Fruit fly (Drosophila melanogaster): ENCODE data around the gene Sfp38D.

Sfp38D gene

DNA sequence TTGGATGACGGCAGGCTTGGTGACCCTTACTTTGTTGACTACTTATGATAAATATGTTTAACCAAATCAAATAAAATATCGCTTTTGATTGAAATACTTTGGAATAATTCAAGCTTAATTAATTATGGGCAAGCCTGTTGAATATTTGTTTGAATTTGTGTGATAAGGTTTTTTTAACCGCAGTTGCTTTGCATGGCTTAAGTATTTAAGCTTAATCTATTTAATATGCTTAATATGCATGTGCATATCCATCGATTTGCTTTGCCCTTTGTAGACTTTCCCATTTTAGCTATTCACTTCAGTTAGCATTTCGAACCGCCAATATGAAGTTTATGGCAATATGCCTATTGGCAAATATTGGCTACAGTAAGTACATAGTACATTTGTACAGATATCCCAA lies at the start of gene Sfp38D:
Gene Sfp38D, plus strand, starts transcription at position 301 of the 400 bp plus-strand sequence.
- TF ChIP-seq h (GFP tag; optimal IDR thresholded peaks at IDR 0.05) = no peak
- TF ChIP-seq Mio (GFP tag; optimal IDR thresholded peaks at IDR 0.05) = no peak
- TF ChIP-seq dsf (GFP tag; optimal IDR thresholded peaks at IDR 0.05; ENCODE audit: borderline replicate concordance) = no peak
- no peak for TF ChIP-seq sv (GFP tag; optimal IDR thresholded peaks at IDR 0.05)
- TF ChIP-seq CG9705 (GFP tag; optimal IDR thresholded peaks at IDR 0.05) = no peak
- no peak for TF ChIP-seq tai (GFP tag; optimal IDR thresholded peaks at IDR 0.05)
- TF ChIP-seq brk (GFP tag; optimal IDR thresholded peaks at IDR 0.05) = no peak
- no peak for TF ChIP-seq foxo (GFP tag; optimal IDR thresholded peaks at IDR 0.05)
- TF ChIP-seq usp (GFP tag; optimal IDR thresholded peaks at IDR 0.05) = no peak
- TF ChIP-seq lola (GFP tag; optimal IDR thresholded peaks at IDR 0.05) = no peak
- no peak for TF ChIP-seq OdsH (GFP tag; optimal IDR thresholded peaks at IDR 0.05)
- no peak for TF ChIP-seq Dfd (GFP tag; optimal IDR thresholded peaks at IDR 0.05)

dm6 chr2L:20597744-20598143 lies 43.0 kb upstream of the Sfp38D start:
- TF ChIP-seq CG32264 (GFP tag; optimal IDR thresholded peaks at IDR 0.05) (no peak), br (GFP tag; optimal IDR thresholded peaks at IDR 0.05) (no peak), Myc (optimal IDR thresholded peaks at IDR 0.05) (no peak), tai (GFP tag; optimal IDR thresholded peaks at IDR 0.05) (no peak), CrebA (GFP tag; optimal IDR thresholded peaks at IDR 0.05; ENCODE audit: borderline replicate concordance) (no peak), Vsx2 (GFP tag; optimal IDR thresholded peaks at IDR 0.05; ENCODE audit: partially characterized antibody) (no peak), Hr78 (GFP tag; optimal IDR thresholded peaks at IDR 0.05) (no peak), Rel (GFP tag; optimal IDR thresholded peaks at IDR 0.05) (no peak), Rel (tag; optimal IDR thresholded peaks at IDR 0.05) (no peak), N (GFP tag; optimal IDR thresholded peaks at IDR 0.05) (no peak), h (GFP tag; optimal IDR thresholded peaks at IDR 0.05) (no peak), lola (GFP tag; optimal IDR thresholded peaks at IDR 0.05) (no peak)

- TF ChIP-seq woc (GFP tag; optimal IDR thresholded peaks at IDR 0.05) (no peak), rgr (GFP tag; optimal IDR thresholded peaks at IDR 0.05) (no peak), OdsH (GFP tag; optimal IDR thresholded peaks at IDR 0.05) (no peak), Rel (GFP tag; optimal IDR thresholded peaks at IDR 0.05) (no peak), Rel (tag; optimal IDR thresholded peaks at IDR 0.05) (no peak), GATAd (GFP tag; optimal IDR thresholded peaks at IDR 0.05) (no peak), Jra (GFP tag; optimal IDR thresholded peaks at IDR 0.05) (no peak), Abd-B (GFP tag; optimal IDR thresholded peaks at IDR 0.05) (no peak), ey (GFP tag; optimal IDR thresholded peaks at IDR 0.05) (no peak), dsf (GFP tag; optimal IDR thresholded peaks at IDR 0.05; ENCODE audit: borderline replicate concordance) (no peak), Hr83 (GFP tag; optimal IDR thresholded peaks at IDR 0.05; ENCODE audit: poor library complexity, severe bottlenecking) (no peak), foxo (GFP tag; optimal IDR thresholded peaks at IDR 0.05) (no peak), Hr78 (GFP tag; optimal IDR thresholded peaks at IDR 0.05) (no peak), tai (GFP tag; optimal IDR thresholded peaks at IDR 0.05) (no peak), sv (GFP tag; optimal IDR thresholded peaks at IDR 0.05) (no peak), CG32264 (GFP tag; optimal IDR thresholded peaks at IDR 0.05) (no peak), Hnf4 (GFP tag; optimal IDR thresholded peaks at IDR 0.05) (no peak), usp (GFP tag; optimal IDR thresholded peaks at IDR 0.05) (no peak)
Observed at dm6 chr2L:20601282-20601681, 39.4 kb upstream of the Sfp38D start.

dm6 chr2L:20604096-20604495 lies 36.6 kb upstream of the Sfp38D start, which contains the start of gene CG31677:
Gene CG31677 (minus strand): TSS chr2L:20604196.
- no peak for TF ChIP-seq tai (GFP tag; optimal IDR thresholded peaks at IDR 0.05)

DNA sequence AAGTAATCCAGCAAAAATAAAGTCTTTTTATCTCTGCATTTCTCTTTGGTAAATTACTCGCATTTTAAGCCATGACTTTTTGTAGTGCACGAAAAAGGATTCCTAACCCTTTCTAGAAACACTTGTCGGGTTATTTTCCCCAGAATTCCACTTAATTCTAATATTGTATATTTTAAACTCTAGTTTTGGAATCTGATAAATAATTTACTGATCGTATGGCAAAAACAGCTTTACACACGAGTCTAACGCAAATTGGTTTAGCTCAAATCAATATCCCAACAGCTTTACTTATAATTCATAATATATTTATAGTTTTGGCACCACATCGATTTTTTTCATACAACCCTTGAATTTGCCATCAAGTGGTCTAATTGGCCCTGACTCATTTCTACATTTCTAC lies 26.5 kb upstream of the Sfp38D start, which contains the start of gene CG15475:
Gene CG15475, plus strand, starts transcription at position 301 of the 400 bp plus-strand sequence.
- TF ChIP-seq Hr83 (GFP tag; optimal IDR thresholded peaks at IDR 0.05; ENCODE audit: poor library complexity, severe bottlenecking) = no peak
- TF ChIP-seq jim (GFP tag; optimal IDR thresholded peaks at IDR 0.05) = no peak
- no peak for TF ChIP-seq h (GFP tag; optimal IDR thresholded peaks at IDR 0.05)
- TF ChIP-seq ey (GFP tag; optimal IDR thresholded peaks at IDR 0.05) = no peak
- TF ChIP-seq dmrt93B (GFP tag; optimal IDR thresholded peaks at IDR 0.05) = no peak
- TF ChIP-seq Jra (GFP tag; optimal IDR thresholded peaks at IDR 0.05) = no peak
- no peak for TF ChIP-seq Mio (GFP tag; optimal IDR thresholded peaks at IDR 0.05)
- no peak for TF ChIP-seq dsf (GFP tag; optimal IDR thresholded peaks at IDR 0.05; ENCODE audit: borderline replicate concordance)
- no peak for TF ChIP-seq br (GFP tag; optimal IDR thresholded peaks at IDR 0.05)
- no peak for TF ChIP-seq tai (GFP tag; optimal IDR thresholded peaks at IDR 0.05)
- no peak for TF ChIP-seq Dfd (GFP tag; optimal IDR thresholded peaks at IDR 0.05)
- no peak for TF ChIP-seq woc (GFP tag; optimal IDR thresholded peaks at IDR 0.05)
- TF ChIP-seq CG9705 (GFP tag; optimal IDR thresholded peaks at IDR 0.05) = no peak
- TF ChIP-seq pan (optimal IDR thresholded peaks at IDR 0.05) = no peak
- no peak for TF ChIP-seq psq (GFP tag; optimal IDR thresholded peaks at IDR 0.05)
- TF ChIP-seq Abd-B (GFP tag; optimal IDR thresholded peaks at IDR 0.05) = no peak
- no peak for TF ChIP-seq N (GFP tag; optimal IDR thresholded peaks at IDR 0.05)
